Worm (Caenorhabditis elegans) whole organism, L4/young adult: ENCODE results near the gene srh-10.

Experiments used
- W03F9.2 ChIP-seq: fragments of 150-350 bp; optimal IDR thresholded peaks from 2 replicates; lab custom pipeline; 2014; ENCODE audit warnings: missing biosample characterization, missing genetic modification characterization
- him-1 ChIP-seq: sonication (generic microtip); optimal IDR thresholded peaks from 2 replicates; lab custom pipeline; 2016; ENCODE audit warnings: missing genotype, missing genetic modification reagents, missing genetic modification characterization, missing compliant biosample characterization

DNA sequence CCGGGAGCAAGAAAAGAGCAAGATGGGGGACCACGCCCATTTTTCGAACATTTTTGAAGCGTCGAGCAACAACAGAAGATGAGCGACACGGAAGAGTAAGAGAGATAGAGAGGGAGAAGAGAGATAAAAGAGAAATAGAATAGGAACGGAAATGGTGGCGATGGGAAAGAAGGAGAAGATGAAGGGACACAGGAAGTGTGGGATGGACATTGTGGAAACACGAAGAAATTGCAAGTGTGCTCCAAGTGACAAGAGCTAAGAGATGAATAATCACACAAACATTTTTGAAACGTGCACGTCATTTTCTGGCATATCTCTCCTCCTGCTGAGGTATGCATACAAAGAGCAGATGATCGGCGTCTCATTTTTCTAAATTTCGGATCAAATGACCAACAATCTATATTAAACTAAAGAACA, 36.4 kb downstream of the srh-10 start:
- TF ChIP-seq W03F9.2: no peak
- peak; percentile 48 for TF ChIP-seq him-1 (tag; lab: Kevin White, UChicago)
